Worm (Caenorhabditis elegans): ENCODE results near the gene srx-42.

DNA sequence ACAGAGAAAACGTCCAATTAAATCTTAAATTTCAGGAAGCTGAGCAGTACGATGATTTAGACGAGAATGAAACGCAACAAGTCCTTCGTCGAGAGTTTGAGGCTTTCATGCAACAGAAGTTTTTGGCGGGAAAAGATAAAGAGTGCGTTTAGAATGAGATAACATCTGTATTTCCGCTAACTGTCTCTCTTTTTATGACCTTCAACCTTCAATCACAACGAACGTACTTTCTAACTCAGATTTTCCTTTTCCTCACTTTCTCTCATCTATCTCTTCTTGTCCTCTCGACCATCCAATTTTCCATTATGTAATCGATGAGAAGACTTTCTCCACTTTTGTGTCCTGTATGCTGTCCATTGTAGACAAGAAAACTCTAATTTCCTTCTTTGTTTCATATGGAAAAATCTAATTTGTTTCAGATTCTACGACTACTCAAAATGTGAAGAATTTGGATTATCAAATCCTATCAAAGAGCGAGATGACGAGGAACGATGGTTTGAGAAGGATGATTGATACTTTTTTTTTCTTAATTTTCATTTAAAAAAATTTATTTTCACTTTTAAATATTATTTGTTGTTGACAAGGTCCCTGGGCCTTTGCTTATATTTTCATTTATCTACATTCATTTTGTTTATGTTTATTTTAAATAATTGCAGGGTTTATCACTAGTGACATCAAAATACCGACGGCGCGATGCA lies 42.6 kb downstream of the srx-42 start, which contains the start of gene sao-1:
- TF ChIP-seq ztf-29 (GFP tag; IDR thresholded peaks at IDR 0.05): no peak
- TF ChIP-seq T22C8.4 (GFP tag; IDR thresholded peaks at IDR 0.05): no peak
- no peak for TF ChIP-seq klf-2 (GFP tag; conservative IDR thresholded peaks at IDR 0.05)
- TF ChIP-seq cog-1 (tag; optimal IDR thresholded peaks at IDR 0.05): no peak

All from whole organism, midembryonic.